Worm (Caenorhabditis elegans) whole organism, L4/young adult: Measurements from ENCODE around the gene Y59A8B.26.

ENCODE experiments used
- W03F9.2 ChIP-seq: fragments of 150-350 bp; optimal IDR thresholded peaks from 2 replicates; lab custom pipeline; 2014; ENCODE audit warnings: missing biosample characterization, missing genetic modification characterization
- dao-5 ChIP-seq: sonication (generic microtip); optimal IDR thresholded peaks from 2 replicates; lab custom pipeline; 2016; ENCODE audit warnings: missing genotype, missing genetic modification characterization, moderate library complexity, missing compliant biosample characterization
- him-1 ChIP-seq: sonication (generic microtip); optimal IDR thresholded peaks from 2 replicates; lab custom pipeline; 2016; ENCODE audit warnings: missing genotype, missing genetic modification reagents, missing genetic modification characterization, missing compliant biosample characterization

DNA sequence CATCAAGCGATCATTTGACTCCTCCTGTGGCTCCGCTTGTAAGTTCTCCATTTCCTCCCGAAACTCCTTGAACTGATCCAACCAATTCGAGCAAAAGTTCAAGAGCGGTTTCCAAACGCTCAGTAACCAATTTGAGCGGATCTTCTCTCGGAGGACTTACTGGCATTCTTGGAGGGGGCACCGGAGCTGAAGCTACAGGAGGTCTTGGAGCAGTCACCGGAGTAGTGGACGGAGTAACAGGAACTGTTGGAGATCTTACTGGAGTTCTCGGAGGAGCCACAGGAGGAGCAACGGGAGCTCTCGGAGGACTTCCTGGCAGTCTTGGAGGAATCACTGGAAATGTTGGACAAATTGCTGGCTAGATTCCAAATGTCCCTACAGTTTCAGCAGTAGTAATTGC lies 2.0 kb downstream of the Y59A8B.26 start:
- TF ChIP-seq dao-5 (tag; lab: Kevin White, UChicago) (no peak), him-1 (tag; lab: Kevin White, UChicago) (no peak), W03F9.2 (tag; lab: Kevin White, UChicago) (no peak)
